Worm (Caenorhabditis elegans): ENCODE results near the gene F22D3.4.

F22D3.4 gene

ce11 chrII:6898017-6898779 is 29.2 kb downstream of the F22D3.4 start, which contains the start of gene hrpl-1:
Gene hrpl-1, plus strand, starts transcription at chrII:6898729.
- TF ChIP-seq tra-4 (tag; optimal IDR thresholded peaks at IDR 0.05) (no peak), F13C5.2 (tag; optimal IDR thresholded peaks at IDR 0.05) (no peak), hmbx-1 (tag; optimal IDR thresholded peaks at IDR 0.05) (peak; percentile 4), hnd-1 (tag; optimal IDR thresholded peaks at IDR 0.05) (peak; percentile 3), ama-1 (optimal IDR thresholded peaks at IDR 0.05) (no peak), sea-1 (GFP tag; conservative IDR thresholded peaks at IDR 0.05) (0 out of 2 replicates have a peak, but pooled peaks have one; percentile 72), scrt-1 (GFP tag; IDR thresholded peaks at IDR 0.05) (peak; percentile 80), ceh-13 (GFP tag; optimal IDR thresholded peaks at IDR 0.05) (peak; percentile 27), tbx-37 (GFP tag; conservative IDR thresholded peaks at IDR 0.05) (no peak; the same call in 1 of the 2 replicates), aly-1 (tag; optimal IDR thresholded peaks at IDR 0.05) (peak; percentile 25), tbx-11 (GFP tag; IDR thresholded peaks at IDR 0.05) (peak; percentile 69), pes-1 (GFP tag; IDR thresholded peaks at IDR 0.05) (no peak; the same call in 1 of the 2 replicates), B0310.2 (tag; optimal IDR thresholded peaks at IDR 0.05) (no peak), flt-1 (GFP tag; IDR thresholded peaks at IDR 0.05) (peak; percentile 74), ceh-36 (tag; optimal IDR thresholded peaks at IDR 0.05) (peak; percentile 89), hmg-4 (GFP tag; optimal IDR thresholded peaks at IDR 0.05) (peak; percentile 63)

- no peak for TF ChIP-seq hnd-1 (tag; optimal IDR thresholded peaks at IDR 0.05)
- no peak for TF ChIP-seq ceh-36 (tag; optimal IDR thresholded peaks at IDR 0.05)
- no peak for TF ChIP-seq ceh-13 (GFP tag; optimal IDR thresholded peaks at IDR 0.05)
- TF ChIP-seq F13C5.2 (tag; optimal IDR thresholded peaks at IDR 0.05), result no peak
- no peak for TF ChIP-seq tbx-11 (GFP tag; IDR thresholded peaks at IDR 0.05)
- no peak for TF ChIP-seq ama-1 (optimal IDR thresholded peaks at IDR 0.05)
- TF ChIP-seq scrt-1 (GFP tag; IDR thresholded peaks at IDR 0.05), result no peak
- TF ChIP-seq ets-7 (tag; optimal IDR thresholded peaks at IDR 0.05), result no peak
- no peak for TF ChIP-seq hmg-4 (GFP tag; optimal IDR thresholded peaks at IDR 0.05)
Measured at ce11 chrII:6897507-6897906, 29.9 kb downstream of the F22D3.4 start, which contains the start of gene C44B7.11. Gene C44B7.11, minus strand, starts transcription at chrII:6897540.

- no peak for TF ChIP-seq F13C5.2 (tag; optimal IDR thresholded peaks at IDR 0.05)
- no peak for TF ChIP-seq aly-1 (tag; optimal IDR thresholded peaks at IDR 0.05)
- no peak for TF ChIP-seq ceh-36 (tag; optimal IDR thresholded peaks at IDR 0.05)
- no peak for TF ChIP-seq scrt-1 (GFP tag; IDR thresholded peaks at IDR 0.05)
- TF ChIP-seq tbx-37 (GFP tag; conservative IDR thresholded peaks at IDR 0.05), result no peak
- TF ChIP-seq sea-1 (GFP tag; conservative IDR thresholded peaks at IDR 0.05), result no peak
Measured at ce11 chrII:6893589-6894245, 33.7 kb downstream of the F22D3.4 start, which contains the start of gene adal-1. Gene adal-1, minus strand, starts transcription at chrII:6893639.

DNA sequence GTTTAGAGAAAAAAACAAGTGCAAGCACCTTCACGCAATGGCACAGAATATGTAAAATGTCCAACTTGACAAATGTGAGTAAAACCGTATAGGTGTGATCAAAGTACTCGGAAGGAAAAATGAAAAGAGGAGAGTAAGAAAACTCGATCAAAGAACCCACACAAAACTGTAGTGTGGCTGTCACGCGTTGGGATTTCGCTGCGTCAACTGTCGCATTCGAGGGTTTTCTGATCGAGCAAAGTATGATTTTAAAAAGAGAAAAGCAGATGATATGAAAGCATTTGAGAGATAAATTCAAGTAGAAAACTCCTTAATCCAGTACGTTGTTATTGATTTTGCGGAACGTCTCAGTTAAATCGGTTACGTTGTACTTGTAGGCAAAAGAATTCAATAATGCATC is 35.6 kb downstream of the F22D3.4 start:
- TF ChIP-seq ama-1 (optimal IDR thresholded peaks at IDR 0.05), result no peak
- TF ChIP-seq aly-1 (tag; optimal IDR thresholded peaks at IDR 0.05), result no peak
- no peak for TF ChIP-seq ceh-36 (tag; optimal IDR thresholded peaks at IDR 0.05)
- TF ChIP-seq pes-1 (GFP tag; IDR thresholded peaks at IDR 0.05), result no peak
- no peak for TF ChIP-seq flt-1 (GFP tag; IDR thresholded peaks at IDR 0.05)
- no peak for TF ChIP-seq ets-7 (tag; optimal IDR thresholded peaks at IDR 0.05)
- no peak for TF ChIP-seq tbx-11 (GFP tag; IDR thresholded peaks at IDR 0.05)
- no peak for TF ChIP-seq sea-1 (GFP tag; conservative IDR thresholded peaks at IDR 0.05)
- no peak for TF ChIP-seq tra-4 (tag; optimal IDR thresholded peaks at IDR 0.05)
- TF ChIP-seq B0310.2 (tag; optimal IDR thresholded peaks at IDR 0.05), result no peak
- TF ChIP-seq hmg-4 (GFP tag; optimal IDR thresholded peaks at IDR 0.05), result no peak

DNA sequence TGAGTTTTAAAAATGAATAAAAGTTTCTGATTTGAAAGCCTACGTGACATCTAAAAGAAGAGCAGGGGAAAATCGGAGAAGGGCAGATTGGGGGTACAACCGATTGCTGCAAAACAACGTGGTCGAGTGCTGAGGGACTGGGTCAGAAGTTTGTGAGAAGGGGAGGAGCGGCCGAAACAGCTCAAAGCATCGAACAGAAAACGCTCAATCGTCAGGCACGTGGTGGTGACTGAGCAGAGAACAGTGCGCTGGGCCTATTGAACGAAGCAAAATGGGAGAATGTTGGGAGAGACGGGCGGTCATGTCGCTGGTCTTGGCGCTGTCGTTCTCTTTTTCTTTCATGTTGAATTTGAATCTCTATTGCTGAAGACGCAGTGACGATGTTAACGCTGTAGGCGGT is 36.2 kb downstream of the F22D3.4 start:
- TF ChIP-seq hmbx-1 (tag; optimal IDR thresholded peaks at IDR 0.05) (no peak), ceh-36 (tag; optimal IDR thresholded peaks at IDR 0.05) (no peak)

DNA sequence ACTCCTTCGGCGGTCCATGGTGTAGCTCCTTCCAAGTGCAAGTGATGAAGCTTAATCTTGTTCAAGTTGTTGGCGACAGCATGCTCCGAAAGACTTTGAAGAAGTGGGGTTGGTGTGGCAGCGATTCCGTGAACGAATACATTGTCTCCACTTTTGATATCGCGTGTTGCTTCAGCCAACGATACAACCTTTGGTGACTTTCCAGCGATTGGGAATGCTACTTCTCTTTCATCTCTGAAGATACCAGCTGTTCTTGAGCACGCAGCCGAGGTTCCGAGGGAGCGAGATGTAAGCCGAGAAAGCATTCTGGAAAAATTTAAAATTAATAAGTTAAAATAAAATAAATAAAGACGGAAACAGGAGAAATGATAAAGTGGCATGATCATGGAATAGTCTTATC is 37.3 kb downstream of the F22D3.4 start, which contains the start of gene acer-1:
TSS of gene acer-1 (minus strand) at position 306 of the 400 bp plus-strand sequence.
- TF ChIP-seq tbx-11 (GFP tag; IDR thresholded peaks at IDR 0.05) (no peak), aly-1 (tag; optimal IDR thresholded peaks at IDR 0.05) (no peak), ceh-13 (GFP tag; optimal IDR thresholded peaks at IDR 0.05) (no peak), tbx-37 (GFP tag; conservative IDR thresholded peaks at IDR 0.05) (no peak), ets-7 (tag; optimal IDR thresholded peaks at IDR 0.05) (no peak), sea-1 (GFP tag; conservative IDR thresholded peaks at IDR 0.05) (no peak), hmg-4 (GFP tag; optimal IDR thresholded peaks at IDR 0.05) (no peak), tra-4 (tag; optimal IDR thresholded peaks at IDR 0.05) (no peak), hmbx-1 (tag; optimal IDR thresholded peaks at IDR 0.05) (no peak), ama-1 (optimal IDR thresholded peaks at IDR 0.05) (no peak), hnd-1 (tag; optimal IDR thresholded peaks at IDR 0.05) (no peak), scrt-1 (GFP tag; IDR thresholded peaks at IDR 0.05) (no peak), pes-1 (GFP tag; IDR thresholded peaks at IDR 0.05) (no peak), B0310.2 (tag; optimal IDR thresholded peaks at IDR 0.05) (no peak), ceh-36 (tag; optimal IDR thresholded peaks at IDR 0.05) (no peak)

- no peak for TF ChIP-seq tbx-11 (GFP tag; IDR thresholded peaks at IDR 0.05)
- TF ChIP-seq ceh-13 (GFP tag; optimal IDR thresholded peaks at IDR 0.05), result no peak
- no peak for TF ChIP-seq ets-7 (tag; optimal IDR thresholded peaks at IDR 0.05)
- TF ChIP-seq sea-1 (GFP tag; conservative IDR thresholded peaks at IDR 0.05), result no peak
- TF ChIP-seq flt-1 (GFP tag; IDR thresholded peaks at IDR 0.05), result no peak
- no peak for TF ChIP-seq pes-1 (GFP tag; IDR thresholded peaks at IDR 0.05)
- no peak for TF ChIP-seq hmbx-1 (tag; optimal IDR thresholded peaks at IDR 0.05)
- TF ChIP-seq scrt-1 (GFP tag; IDR thresholded peaks at IDR 0.05), result no peak
- TF ChIP-seq tra-4 (tag; optimal IDR thresholded peaks at IDR 0.05), result no peak
- no peak for TF ChIP-seq B0310.2 (tag; optimal IDR thresholded peaks at IDR 0.05)
- TF ChIP-seq hnd-1 (tag; optimal IDR thresholded peaks at IDR 0.05), result no peak
- TF ChIP-seq tbx-37 (GFP tag; conservative IDR thresholded peaks at IDR 0.05), result no peak
- no peak for TF ChIP-seq ama-1 (optimal IDR thresholded peaks at IDR 0.05)
- TF ChIP-seq aly-1 (tag; optimal IDR thresholded peaks at IDR 0.05), result no peak
- TF ChIP-seq ceh-36 (tag; optimal IDR thresholded peaks at IDR 0.05), result no peak
- no peak for TF ChIP-seq hmg-4 (GFP tag; optimal IDR thresholded peaks at IDR 0.05)
- TF ChIP-seq F13C5.2 (tag; optimal IDR thresholded peaks at IDR 0.05), result no peak
Measured at ce11 chrII:6889580-6889922, 37.9 kb downstream of the F22D3.4 start.
